Worm (Caenorhabditis elegans) whole organism, L4/young adult: ENCODE data around the gene csr-1.

Experiments used
- W03F9.2 ChIP-seq: fragments of 150-350 bp; optimal IDR thresholded peaks from 2 replicates; lab custom pipeline; 2014; ENCODE audit warnings: missing biosample characterization, missing genetic modification characterization
- dao-5 ChIP-seq: sonication (generic microtip); optimal IDR thresholded peaks from 2 replicates; lab custom pipeline; 2016; ENCODE audit warnings: missing genotype, missing genetic modification characterization, moderate library complexity, missing compliant biosample characterization
- him-1 ChIP-seq: sonication (generic microtip); optimal IDR thresholded peaks from 2 replicates; lab custom pipeline; 2016; ENCODE audit warnings: missing genotype, missing genetic modification reagents, missing genetic modification characterization, missing compliant biosample characterization

DNA sequence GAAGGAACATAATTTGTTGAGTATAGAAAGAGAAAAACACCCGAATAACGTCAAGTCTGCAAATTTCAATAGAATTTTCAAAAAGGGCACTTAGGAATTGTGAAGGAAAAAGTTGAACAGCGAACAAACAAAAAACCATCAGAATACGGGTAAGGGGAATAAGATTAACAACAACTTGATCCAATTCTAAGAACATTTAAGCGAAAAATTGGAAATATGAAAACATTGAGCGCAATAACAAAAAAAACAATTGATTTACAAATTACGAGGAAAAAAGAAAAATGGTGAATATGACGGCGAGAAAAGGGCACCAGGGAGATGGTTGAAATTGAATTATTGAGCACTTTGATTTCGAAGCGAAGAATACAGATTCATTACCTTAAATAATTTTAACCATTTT, 40.2 kb upstream of the csr-1 start:
- TF ChIP-seq him-1 (no peak), dao-5 (tag; lab: Kevin White, UChicago) (no peak), W03F9.2 (tag; lab: Kevin White, UChicago) (no peak)
